Fruit fly (Drosophila melanogaster): ENCODE results near the gene C15.

Gene C15

dm6 chr3R:21499131-21500036 is at the start of gene C15:
C15 (plus strand) TSS chr3R:21499986.
- no peak for TF ChIP-seq noc (tag; optimal IDR thresholded peaks at IDR 0.05)

DNA sequence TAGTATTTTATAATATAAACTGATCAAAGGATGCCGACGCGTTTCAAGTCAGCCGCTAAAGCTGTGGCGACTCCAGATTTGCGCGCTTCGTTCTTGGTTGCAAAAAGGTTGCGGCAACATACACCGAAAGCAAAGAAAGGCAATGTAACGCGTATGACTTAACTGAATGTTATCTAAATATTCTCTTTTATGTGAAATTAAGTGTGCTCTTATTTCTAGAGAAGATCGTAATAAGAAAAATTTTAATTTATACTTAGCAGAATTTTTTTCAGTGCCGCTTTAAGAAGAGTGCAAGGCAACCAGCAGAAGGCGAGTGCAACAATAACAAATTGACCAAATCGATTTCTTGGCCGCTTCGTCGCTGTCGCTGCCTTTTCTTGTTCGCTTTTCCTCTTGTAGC is 47.7 kb upstream of the C15 start:
- no peak for TF ChIP-seq noc (tag; optimal IDR thresholded peaks at IDR 0.05)

- TF ChIP-seq noc (tag; optimal IDR thresholded peaks at IDR 0.05) = no peak
Measured at dm6 chr3R:21456774-21457173, 43.0 kb upstream of the C15 start.

DNA sequence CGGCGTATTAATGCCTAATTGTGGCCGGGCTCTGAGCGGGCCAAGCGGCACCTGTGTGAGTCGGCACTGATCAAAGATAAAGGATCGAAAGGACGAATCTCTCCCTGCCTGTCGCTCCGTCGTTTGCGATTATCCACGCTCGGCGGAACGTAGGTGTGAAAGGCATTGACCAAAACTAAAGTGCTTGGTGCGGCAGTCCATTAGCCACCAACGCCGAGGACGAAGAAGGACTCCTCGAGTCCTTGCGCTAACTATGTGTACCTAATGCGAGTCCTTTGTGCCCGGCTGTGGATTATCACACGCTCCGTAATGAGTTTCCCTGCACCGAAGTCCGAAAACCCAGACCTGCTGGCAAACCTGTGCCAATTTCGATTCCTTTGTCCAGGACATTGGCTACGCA is 41.3 kb upstream of the C15 start:
- no peak for TF ChIP-seq noc (tag; optimal IDR thresholded peaks at IDR 0.05)

- no peak for TF ChIP-seq noc (tag; optimal IDR thresholded peaks at IDR 0.05)
Measured at dm6 chr3R:21459948-21460347, 39.8 kb upstream of the C15 start.

- TF ChIP-seq noc (tag; optimal IDR thresholded peaks at IDR 0.05) = no peak
Measured at dm6 chr3R:21470272-21470671, 29.5 kb upstream of the C15 start.

dm6 chr3R:21471179-21471578 is 28.6 kb upstream of the C15 start:
- no peak for TF ChIP-seq noc (tag; optimal IDR thresholded peaks at IDR 0.05)

dm6 chr3R:21481960-21482359 is 17.8 kb upstream of the C15 start, which contains the start of gene Fancm:
Fancm (plus strand) TSS chr3R:21482325.
- no peak for TF ChIP-seq noc (tag; optimal IDR thresholded peaks at IDR 0.05)

DNA sequence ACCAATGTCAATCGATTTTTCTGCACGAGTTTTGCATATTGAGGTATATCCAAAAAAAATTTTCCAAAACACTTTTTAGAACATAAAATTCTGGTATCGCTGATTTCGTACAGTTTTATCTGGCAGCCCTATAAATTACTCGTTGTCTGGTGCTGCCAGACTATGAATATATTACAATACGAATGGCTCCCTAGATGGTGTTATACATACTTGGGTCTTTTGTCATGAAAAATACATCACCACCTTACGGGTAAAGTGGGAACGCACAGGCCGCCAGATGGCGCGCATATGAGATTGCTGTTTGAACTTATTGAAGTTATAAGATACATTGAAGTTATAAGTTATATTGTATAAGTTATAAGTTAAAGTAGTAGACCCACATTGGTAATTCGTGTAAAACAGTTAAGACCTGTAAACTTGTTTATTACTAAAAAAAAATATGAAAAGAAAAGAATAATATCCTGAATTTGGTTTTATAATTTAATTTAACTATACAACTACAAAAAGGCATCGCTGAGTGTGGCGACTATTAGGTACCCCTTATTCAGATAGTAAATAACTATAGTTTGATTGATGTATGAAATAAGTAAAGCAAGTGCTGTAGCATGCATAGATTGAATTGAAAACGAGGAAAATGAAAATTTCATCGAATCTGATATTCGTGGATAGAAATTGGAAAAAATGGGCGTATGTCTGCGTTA is 11.9 kb upstream of the C15 start:
- no peak for TF ChIP-seq noc (tag; optimal IDR thresholded peaks at IDR 0.05)

dm6 chr3R:21493580-21494257 is 6.1 kb upstream of the C15 start:
- TF ChIP-seq noc (tag; optimal IDR thresholded peaks at IDR 0.05) = no peak

dm6 chr3R:21501263-21501824 is 1.6 kb downstream of the C15 start:
- TF ChIP-seq noc (tag; optimal IDR thresholded peaks at IDR 0.05) = no peak

dm6 chr3R:21506270-21506669 is 6.5 kb downstream of the C15 start:
- TF ChIP-seq noc (tag; optimal IDR thresholded peaks at IDR 0.05) = no peak

DNA sequence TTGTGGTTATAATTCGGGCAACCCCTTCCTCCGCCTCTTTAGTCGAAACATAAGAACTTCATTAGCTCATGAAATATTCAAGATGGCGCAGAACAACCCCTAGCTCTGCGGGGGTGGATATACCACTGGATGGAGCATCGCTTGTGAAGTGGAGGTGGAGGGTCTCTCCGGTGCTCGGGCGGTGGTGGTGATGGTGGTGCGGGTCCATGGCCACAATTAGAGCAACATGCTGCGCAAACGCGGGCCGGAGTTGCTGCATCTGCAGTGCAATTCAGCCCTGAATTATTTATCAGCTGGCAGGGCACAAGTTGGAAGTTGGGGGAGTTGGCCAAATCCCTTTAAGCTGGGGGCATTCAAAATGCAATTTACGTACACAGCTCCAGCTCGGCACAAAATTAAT is 11.2 kb downstream of the C15 start:
- TF ChIP-seq noc (tag; optimal IDR thresholded peaks at IDR 0.05) = no peak

DNA sequence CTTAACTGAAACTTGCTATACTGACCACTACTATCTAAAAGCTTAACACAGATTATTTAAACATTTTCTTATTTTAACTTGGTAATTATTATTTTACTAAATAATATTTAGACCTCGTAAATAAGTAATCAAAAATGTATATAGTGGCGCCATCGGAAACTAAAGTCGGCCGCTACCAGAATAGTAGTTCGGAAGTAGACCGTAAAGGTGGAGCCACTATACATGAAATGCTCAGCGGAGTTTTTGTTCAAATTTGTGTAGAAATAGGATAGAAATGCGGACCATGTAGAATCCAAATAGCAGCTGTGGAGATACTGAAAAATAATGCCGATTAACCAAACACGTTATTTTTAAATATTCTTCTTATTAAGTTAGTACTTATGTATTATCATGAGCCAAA is 20.4 kb downstream of the C15 start:
- TF ChIP-seq noc (tag; optimal IDR thresholded peaks at IDR 0.05) = peak; percentile 36

DNA sequence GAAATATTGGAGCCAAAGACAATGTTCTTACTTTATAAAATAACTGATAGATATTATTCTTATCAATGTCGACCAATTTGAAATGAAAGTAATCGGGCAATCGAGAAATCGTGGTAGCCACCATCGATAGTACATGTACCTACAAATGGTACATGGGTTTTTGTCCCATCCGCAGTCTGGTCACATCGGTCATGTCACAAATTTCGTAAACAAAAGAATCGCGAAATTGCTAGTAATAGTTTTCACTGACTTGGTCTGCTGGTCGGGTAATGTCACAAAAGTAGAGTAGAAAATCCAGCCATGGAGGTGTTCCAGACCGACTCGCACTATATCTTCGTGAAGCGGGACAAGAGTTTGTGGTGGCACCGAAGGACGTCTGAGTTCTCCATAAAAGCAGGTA is 21.0 kb downstream of the C15 start, which contains the start of gene sp3:
Gene sp3, plus strand, starts transcription at position 173 of the 400 bp plus-strand sequence.
- TF ChIP-seq noc (tag; optimal IDR thresholded peaks at IDR 0.05) = no peak

DNA sequence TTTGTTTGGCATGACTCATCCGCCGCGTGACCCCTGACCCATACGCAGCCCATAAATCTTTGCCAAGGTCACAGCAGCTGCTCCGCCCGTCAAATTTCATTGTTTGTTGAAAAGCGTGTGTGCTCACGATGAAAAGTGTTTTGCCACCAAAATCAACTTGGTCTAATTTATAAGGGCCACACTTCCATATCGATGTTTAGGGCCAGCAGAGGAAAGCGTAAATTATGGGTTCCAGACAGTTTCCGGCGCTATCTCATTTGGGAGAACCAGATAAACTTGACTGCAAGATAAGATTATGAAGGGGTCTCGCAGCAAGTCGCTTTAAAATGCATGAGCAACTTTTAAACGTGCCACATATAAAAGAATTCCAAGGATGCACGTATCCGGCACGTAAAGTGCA is 22.0 kb downstream of the C15 start:
- no peak for TF ChIP-seq noc (tag; optimal IDR thresholded peaks at IDR 0.05)
